Fruit fly (Drosophila melanogaster) S2 (cell line): Measurements from ENCODE around the gene hec.

ENCODE experiments used
- CG8478 ChIP-seq: fragments of >200 bp; optimal IDR thresholded peaks from 2 replicates; lab custom pipeline; 2018
- CTCF ChIP-seq, 2 experiments: fragments of >200 bp; optimal IDR thresholded peaks; 2 replicates each; lab custom pipeline; 2018

hec gene

dm6 chrX:12929817-12930216 lies 27.4 kb downstream of the hec start:
- no peak for TF ChIP-seq CTCF (optimal IDR thresholded peaks at IDR 0.05; lab: Kevin White, UChicago)
- no peak for TF ChIP-seq CG8478

dm6 chrX:12927612-12928011 lies 29.6 kb downstream of the hec start:
- TF ChIP-seq CG8478, result no peak

dm6 chrX:12925426-12926256 lies 31.6 kb downstream of the hec start:
- no peak for TF ChIP-seq CTCF (optimal IDR thresholded peaks at IDR 0.05; lab: Kevin White, UChicago)
- no peak for TF ChIP-seq CG8478

dm6 chrX:12923258-12923901 lies 33.9 kb downstream of the hec start:
- TF ChIP-seq CTCF (optimal IDR thresholded peaks at IDR 0.05; lab: Kevin White, UChicago), result no peak
- TF ChIP-seq CG8478, result no peak

- TF ChIP-seq CTCF (optimal IDR thresholded peaks at IDR 0.05; lab: Kevin White, UChicago) (no peak), CG8478 (no peak)
These were observed 34.9 kb downstream of the hec start for dm6 chrX:12922338-12922737.

- TF ChIP-seq CTCF (optimal IDR thresholded peaks at IDR 0.05; lab: Kevin White, UChicago), result no peak
- no peak for TF ChIP-seq CG8478
These were observed 37.7 kb downstream of the hec start for dm6 chrX:12919594-12919993.

dm6 chrX:12917177-12917576 lies 40.1 kb downstream of the hec start, which contains the start of gene fne:
Gene fne, plus strand, starts transcription at chrX:12917477.
- TF ChIP-seq CG8478 (no peak), CTCF (optimal IDR thresholded peaks at IDR 0.05; lab: Kevin White, UChicago) (no peak)

dm6 chrX:12913729-12914128 lies 43.5 kb downstream of the hec start:
- TF ChIP-seq CG8478 (no peak), CTCF (optimal IDR thresholded peaks at IDR 0.05; lab: Kevin White, UChicago) (no peak)

- TF ChIP-seq CG8478 (no peak), CTCF (optimal IDR thresholded peaks at IDR 0.05; lab: Kevin White, UChicago) (no peak)
These were observed 47.5 kb downstream of the hec start, which contains the start of the genes Brms1 and CG4645 for dm6 chrX:12909577-12910426. Gene Brms1, minus strand, starts transcription at chrX:12909622. Gene CG4645, plus strand, starts transcription at chrX:12909953.

- TF ChIP-seq CTCF (optimal IDR thresholded peaks at IDR 0.05; lab: Kevin White, UChicago) (no peak), CG8478 (no peak)
These were observed 50.3 kb downstream of the hec start, which contains the start of gene mRpL49 for dm6 chrX:12906914-12907313. Gene mRpL49, plus strand, starts transcription at chrX:12907105.

- no peak for TF ChIP-seq CTCF (optimal IDR thresholded peaks at IDR 0.05; lab: Kevin White, UChicago)
- no peak for TF ChIP-seq CG8478
These were observed 51.2 kb downstream of the hec start, which contains the start of gene CG4404 for dm6 chrX:12905901-12906689. Gene CG4404, minus strand, starts transcription at chrX:12906018.

dm6 chrX:12905014-12905900 lies 52.0 kb downstream of the hec start:
- no peak for TF ChIP-seq CTCF (optimal IDR thresholded peaks at IDR 0.05; lab: Kevin White, UChicago)
- no peak for TF ChIP-seq CG8478

dm6 chrX:12903099-12903616 lies 54.1 kb downstream of the hec start, which contains the start of gene Flad1:
Gene Flad1, minus strand, starts transcription at chrX:12903516.
- TF ChIP-seq CTCF (optimal IDR thresholded peaks at IDR 0.05; lab: Kevin White, UChicago) (no peak), CG8478 (no peak)
